Fruit fly (Drosophila melanogaster) whole organism, pupa: ENCODE results near the gene CG32813.

Source experiments
- CG10348 ChIP-seq: fragments of 200-800 bp; sonication (Bioruptor generic); IDR thresholded peaks from 2 replicates; pipeline ENCODE4 v1.3.6; 2022; ENCODE audit warnings: missing biosample characterization, missing genetic modification characterization
- CG12605 ChIP-seq: fragments of 200-800 bp; sonication (Bioruptor generic); IDR thresholded peaks from 2 replicates; pipeline ENCODE4 v1.3.6; 2022; ENCODE audit warnings: missing biosample characterization, missing genetic modification characterization
- CG13204 ChIP-seq: fragments of 200-800 bp; sonication (Bioruptor generic); optimal IDR thresholded peaks from 2 replicates; lab custom pipeline; 2018; ENCODE audit warnings: missing biosample characterization, mild to moderate bottlenecking, missing genetic modification characterization, moderate library complexity
- CG14655 ChIP-seq: fragments of 200-800 bp; sonication (Bioruptor generic); optimal IDR thresholded peaks from 3 replicates; lab custom pipeline; 2017; ENCODE audit warnings: mild to moderate bottlenecking, missing biosample characterization, missing genetic modification reagents, missing genetic modification characterization
- CG15710 ChIP-seq: fragments of 200-800 bp; sonication (Bioruptor generic); optimal IDR thresholded peaks from 2 replicates; lab custom pipeline; 2018; ENCODE audit warnings: missing biosample characterization, mild to moderate bottlenecking, missing genetic modification characterization, moderate library complexity
- CG17806 ChIP-seq: fragments of 200-800 bp; sonication (Bioruptor generic); optimal IDR thresholded peaks from 2 replicates; lab custom pipeline; 2018; ENCODE audit warnings: missing biosample characterization, mild to moderate bottlenecking, missing genetic modification characterization, moderate library complexity
- CG32121 ChIP-seq: fragments of 200-800 bp; sonication (Bioruptor generic); IDR thresholded peaks from 2 replicates; pipeline ENCODE4 v1.3.6; 2022; ENCODE audit warnings: missing biosample characterization, missing genetic modification characterization
- CG34367 ChIP-seq: fragments of 200-800 bp; sonication (Bioruptor generic); optimal IDR thresholded peaks from 2 replicates; lab custom pipeline; 2018; ENCODE audit warnings: missing biosample characterization, mild to moderate bottlenecking, missing genetic modification characterization
- CG4496 ChIP-seq: fragments of 200-800 bp; sonication (Bioruptor generic); IDR thresholded peaks from 3 replicates; pipeline ENCODE4 v1.3.6; 2022; ENCODE audit warnings: missing biosample characterization, missing genetic modification characterization
- CG8159 ChIP-seq: fragments of 200-800 bp; sonication (Bioruptor generic); optimal IDR thresholded peaks from 3 replicates; lab custom pipeline; 2018; ENCODE audit warnings: missing biosample characterization, mild to moderate bottlenecking, missing genetic modification characterization, moderate library complexity
- CG8301 ChIP-seq: fragments of 200-800 bp; sonication (Bioruptor generic); optimal IDR thresholded peaks from 2 replicates; lab custom pipeline; 2018; ENCODE audit warnings: missing biosample characterization, mild to moderate bottlenecking, missing genetic modification characterization
- CG9948 ChIP-seq: fragments of 200-800 bp; sonication (Bioruptor generic); optimal IDR thresholded peaks from 2 replicates; lab custom pipeline; 2018; ENCODE audit warnings: missing biosample characterization, mild to moderate bottlenecking, missing genetic modification characterization, moderate library complexity
- D1 ChIP-seq: fragments of 200-800 bp; sonication (Bioruptor generic); optimal IDR thresholded peaks from 2 replicates; lab custom pipeline; 2018; ENCODE audit warnings: missing biosample characterization, mild to moderate bottlenecking, missing genetic modification characterization, moderate library complexity
- EcR ChIP-seq: fragments of 200-800 bp; sonication (Bioruptor generic); optimal IDR thresholded peaks from 3 replicates; lab custom pipeline; 2019; ENCODE audit warnings: missing biosample characterization, missing genetic modification characterization, mild to moderate bottlenecking, moderate library complexity, missing genetic modification reagents
- Ets98B ChIP-seq: fragments of 200-800 bp; sonication (Bioruptor generic); IDR thresholded peaks from 2 replicates; pipeline ENCODE4 v1.3.6; 2022; ENCODE audit warnings: missing biosample characterization, missing genetic modification characterization
- Pif1A ChIP-seq: fragments of 200-800 bp; sonication (Bioruptor generic); optimal IDR thresholded peaks from 3 replicates; lab custom pipeline; 2016; ENCODE audit warnings: missing biosample characterization, missing genetic modification characterization
- Pif1B ChIP-seq: fragments of 200-800 bp; sonication (Bioruptor generic); optimal IDR thresholded peaks from 3 replicates; lab custom pipeline; 2016; ENCODE audit warnings: missing biosample characterization, missing genetic modification characterization
- Snoo ChIP-seq: fragments of 200-800 bp; sonication (Bioruptor generic); optimal IDR thresholded peaks from 3 replicates; lab custom pipeline; 2017; ENCODE audit warnings: missing biosample characterization, mild to moderate bottlenecking, missing genetic modification characterization, inconsistent platforms
- fd96Ca ChIP-seq: fragments of 200-800 bp; sonication (Bioruptor generic); IDR thresholded peaks from 3 replicates; pipeline ENCODE4 v1.3.6; 2022; ENCODE audit warnings: missing biosample characterization, missing genetic modification characterization
- gl ChIP-seq: fragments of 200-800 bp; sonication (Bioruptor generic); optimal IDR thresholded peaks from 2 replicates; lab custom pipeline; 2018; ENCODE audit warnings: missing biosample characterization, mild to moderate bottlenecking, missing genetic modification characterization
- rn ChIP-seq: fragments of 200-800 bp; sonication (Bioruptor generic); IDR thresholded peaks from 2 replicates; pipeline ENCODE4 v1.3.6; 2022; ENCODE audit warnings: missing biosample characterization, missing genetic modification characterization

Gene CG32813

DNA sequence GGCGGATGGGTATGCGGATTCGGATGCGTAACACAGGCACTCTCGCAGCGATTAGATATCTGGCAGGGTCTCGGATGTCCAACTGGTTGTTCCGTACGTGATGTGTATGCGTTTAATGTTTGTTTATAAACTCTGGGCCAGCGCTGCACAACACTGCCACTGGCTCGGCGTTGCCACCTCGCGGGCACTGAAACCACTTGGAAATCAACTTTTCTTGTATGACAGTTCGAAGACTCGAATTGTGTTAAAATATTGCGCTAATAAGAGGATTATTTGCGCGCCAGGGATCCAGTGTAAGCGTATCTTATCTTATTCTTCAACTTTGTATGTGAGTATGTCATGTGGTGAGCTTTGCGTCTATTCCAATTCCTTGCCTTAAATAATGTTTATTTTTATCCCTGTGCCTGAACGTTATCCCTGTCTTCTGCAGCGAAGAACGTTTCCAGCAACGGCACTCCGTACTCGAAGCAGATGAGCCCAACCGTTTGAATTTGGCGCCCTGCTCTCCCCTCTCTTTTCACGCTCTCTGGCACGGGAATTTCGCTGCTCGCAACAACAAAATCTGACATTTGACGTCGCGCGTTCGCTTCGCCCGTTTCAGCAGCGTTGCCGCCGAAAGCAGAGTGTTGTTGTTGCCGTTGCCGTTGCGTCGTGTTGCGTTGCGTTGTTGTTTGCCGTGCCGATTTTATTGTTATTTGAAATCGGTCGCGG lies at the start of gene CG32813, which contains the start of gene CG3719:
Gene CG32813 (plus strand): TSS at position 565 of the 711 bp plus-strand sequence.
Gene CG3719 (minus strand): TSS at position 131 of the 711 bp plus-strand sequence.
- TF ChIP-seq CG4496 (GFP tag; lab: Robert Waterston, UW): peak; percentile 44; the same call in 2 of the 3 replicates
- no peak for TF ChIP-seq CG8159 (tag; lab: Kevin White, UChicago)
- no peak for TF ChIP-seq CG9948 (tag; lab: Kevin White, UChicago)
- no peak for TF ChIP-seq CG12605 (GFP tag; lab: Robert Waterston, UW)
- no peak for TF ChIP-seq Pif1B (GFP tag; lab: Kevin White, UChicago)
- peak; percentile 54 for TF ChIP-seq CG13204 (GFP tag; lab: Kevin White, UChicago)
- TF ChIP-seq rn (GFP tag; lab: Robert Waterston, UW): no peak

DNA sequence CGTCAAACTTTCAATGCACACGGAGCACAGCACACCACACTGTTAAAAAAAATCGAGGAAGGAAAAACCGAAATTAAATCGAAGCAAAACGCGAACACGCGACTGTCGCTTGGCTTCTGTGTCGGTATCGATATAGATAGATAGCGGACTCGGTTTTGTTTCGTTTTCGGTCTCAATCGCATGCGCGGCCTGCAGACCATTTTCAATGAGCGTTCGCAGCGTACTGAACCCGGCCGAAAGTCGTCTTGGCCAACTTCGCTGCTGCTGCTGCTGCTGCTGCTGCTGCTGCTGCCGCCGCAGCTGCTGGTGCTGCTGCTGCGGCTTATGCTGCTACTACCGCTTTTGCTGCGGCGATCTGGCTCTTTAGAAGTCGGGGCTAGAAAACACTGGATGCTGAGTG lies 42.7 kb upstream of the CG32813 start:
- TF ChIP-seq CG32121 (GFP tag; lab: Robert Waterston, UW): 0 out of 2 replicates have a peak, but pooled peaks have one; percentile 10
- TF ChIP-seq CG13204 (GFP tag; lab: Kevin White, UChicago): peak; percentile 76
- no peak for TF ChIP-seq CG8301 (tag; lab: Kevin White, UChicago)
- TF ChIP-seq Ets98B (GFP tag; lab: Robert Waterston, UW): peak; percentile 56; the same call in 1 of the 2 replicates
- 0 out of 3 replicates have a peak, but pooled peaks have one; percentile 14 for TF ChIP-seq fd96Ca (GFP tag; lab: Robert Waterston, UW)
- TF ChIP-seq EcR (GFP tag; lab: Kevin White, UChicago): peak; percentile 56
- TF ChIP-seq gl: no peak
- TF ChIP-seq CG15710 (tag; lab: Kevin White, UChicago): no peak

DNA sequence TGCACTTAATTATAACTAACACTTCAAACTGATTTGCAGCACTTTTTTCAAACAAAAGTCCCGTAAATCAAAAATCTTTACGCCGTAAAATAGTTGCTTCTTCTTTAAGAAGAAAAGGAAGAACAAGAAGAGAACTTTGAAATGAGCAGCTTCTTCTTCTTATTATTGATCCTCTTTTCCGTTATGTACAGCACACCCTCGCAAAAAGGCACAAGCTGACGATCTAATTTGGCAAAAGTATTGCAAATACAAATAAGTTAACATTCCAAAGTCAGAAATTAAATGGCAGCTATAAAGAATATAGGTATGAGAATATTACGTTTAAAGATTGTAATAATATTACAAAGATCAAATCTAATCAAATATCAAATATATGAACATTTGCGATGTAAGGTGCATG lies 39.2 kb upstream of the CG32813 start, which contains the start of gene CG11409:
Gene CG11409 (minus strand): TSS at position 60 of the 400 bp plus-strand sequence.
- TF ChIP-seq CG4496 (GFP tag; lab: Robert Waterston, UW) (no peak), EcR (GFP tag; lab: Kevin White, UChicago) (no peak), CG34367 (tag; lab: Kevin White, UChicago) (no peak), CG8301 (tag; lab: Kevin White, UChicago) (no peak), Ets98B (GFP tag; lab: Robert Waterston, UW) (no peak), gl (no peak), Pif1B (GFP tag; lab: Kevin White, UChicago) (no peak)
- TF ChIP-seq, all 21 proteins: peak for 0

DNA sequence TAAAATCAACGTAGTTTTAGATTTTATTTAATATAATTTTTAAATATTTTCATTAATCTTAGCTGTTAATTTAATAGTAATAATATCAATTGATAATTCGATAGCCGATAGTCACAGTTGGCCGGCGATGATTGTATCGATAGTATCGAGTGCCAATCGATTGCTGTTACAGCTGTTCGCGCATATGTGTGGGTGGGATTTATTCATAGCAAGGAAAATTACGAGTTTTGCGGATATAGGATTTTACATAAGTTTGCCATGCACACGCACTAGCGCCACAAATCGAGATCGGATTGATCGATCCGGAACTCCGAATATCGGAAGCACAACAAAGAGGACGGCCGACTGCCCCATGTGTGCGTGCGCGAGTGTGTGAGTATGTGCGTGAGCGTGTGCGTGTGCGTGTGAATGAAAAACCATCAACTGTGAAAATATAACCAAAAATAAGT lies 38.7 kb upstream of the CG32813 start, which contains the start of gene Naa30A:
Gene Naa30A (plus strand): TSS at position 163 of the 449 bp plus-strand sequence.
- TF ChIP-seq CG8159 (tag; lab: Kevin White, UChicago) (peak; percentile 8), Ets98B (GFP tag; lab: Robert Waterston, UW) (no peak), CG9948 (tag; lab: Kevin White, UChicago) (no peak)

DNA sequence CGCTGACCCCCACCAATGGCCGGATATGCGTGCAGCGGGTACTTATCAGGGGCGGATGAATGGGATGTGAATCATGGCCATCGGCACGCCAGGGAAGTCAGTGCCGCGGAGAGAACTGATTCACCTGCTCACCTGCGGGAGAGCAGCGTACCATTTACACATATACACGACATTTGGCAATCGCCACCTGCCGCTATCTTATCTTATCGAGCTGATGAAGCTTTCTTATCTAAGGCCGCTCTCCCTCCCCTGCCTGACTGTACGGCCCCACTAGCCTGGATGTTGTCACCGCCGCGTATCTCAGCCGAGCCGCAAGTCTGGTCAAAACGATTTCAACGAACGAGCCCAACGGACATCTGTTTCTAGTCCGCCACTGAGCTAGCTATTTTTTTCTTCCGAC lies 34.5 kb upstream of the CG32813 start, which contains the start of gene Tsp2A:
Gene Tsp2A (plus strand): TSS at position 298 of the 400 bp plus-strand sequence.
- no peak for TF ChIP-seq Pif1B (GFP tag; lab: Kevin White, UChicago)
- no peak for TF ChIP-seq CG13204 (GFP tag; lab: Kevin White, UChicago)
- TF ChIP-seq CG17806 (tag; lab: Kevin White, UChicago): no peak
- no peak for TF ChIP-seq fd96Ca (GFP tag; lab: Robert Waterston, UW)
- no peak for TF ChIP-seq Snoo (tag; lab: Kevin White, UChicago)
- no peak for TF ChIP-seq Pif1A (GFP tag; lab: Kevin White, UChicago)
- TF ChIP-seq rn (GFP tag; lab: Robert Waterston, UW): no peak
- TF ChIP-seq CG8159 (tag; lab: Kevin White, UChicago): no peak
- no peak for TF ChIP-seq CG4496 (GFP tag; lab: Robert Waterston, UW)
- no peak for TF ChIP-seq CG34367 (tag; lab: Kevin White, UChicago)
- TF ChIP-seq CG15710 (tag; lab: Kevin White, UChicago): no peak
- TF ChIP-seq CG14655 (GFP tag; lab: Kevin White, UChicago): no peak
- no peak for TF ChIP-seq CG9948 (tag; lab: Kevin White, UChicago)
- TF ChIP-seq gl: no peak
- TF ChIP-seq EcR (GFP tag; lab: Kevin White, UChicago): no peak
- no peak for TF ChIP-seq Ets98B (GFP tag; lab: Robert Waterston, UW)
- TF ChIP-seq CG8301 (tag; lab: Kevin White, UChicago): no peak
- TF ChIP-seq CG10348 (GFP tag; lab: Robert Waterston, UW): no peak
- TF ChIP-seq D1: no peak
- TF ChIP-seq, all 21 proteins: peak for 0

DNA sequence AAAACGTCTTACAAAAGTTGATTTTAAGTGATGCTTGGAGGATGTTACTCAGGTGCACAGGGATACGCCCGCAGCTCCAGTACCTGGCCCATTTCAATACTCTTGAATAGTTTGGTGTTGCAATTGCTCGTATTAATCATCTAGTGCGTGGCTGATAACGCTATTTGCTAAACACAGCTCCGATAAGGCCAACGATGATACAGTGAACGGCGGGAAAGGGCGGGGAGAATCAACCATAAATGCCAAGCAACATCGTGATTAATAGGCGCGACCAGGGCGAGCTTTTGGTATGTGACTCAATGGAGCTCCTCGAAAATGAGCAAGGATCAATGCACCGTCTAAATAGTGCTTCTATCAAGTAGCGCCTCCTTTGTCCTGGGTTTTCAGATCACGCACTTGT lies 33.9 kb upstream of the CG32813 start:
- TF ChIP-seq CG13204 (GFP tag; lab: Kevin White, UChicago) (no peak), CG32121 (GFP tag; lab: Robert Waterston, UW) (no peak), CG8159 (tag; lab: Kevin White, UChicago) (no peak), CG14655 (GFP tag; lab: Kevin White, UChicago) (no peak), CG10348 (GFP tag; lab: Robert Waterston, UW) (no peak), CG12605 (GFP tag; lab: Robert Waterston, UW) (no peak), CG34367 (tag; lab: Kevin White, UChicago) (no peak), CG17806 (tag; lab: Kevin White, UChicago) (no peak), EcR (GFP tag; lab: Kevin White, UChicago) (no peak), fd96Ca (GFP tag; lab: Robert Waterston, UW) (no peak)
- TF ChIP-seq, all 21 proteins: peak for 0
